Worm (Caenorhabditis elegans): Measurements from ENCODE around the gene B0416.10.

Gene B0416.10

DNA sequence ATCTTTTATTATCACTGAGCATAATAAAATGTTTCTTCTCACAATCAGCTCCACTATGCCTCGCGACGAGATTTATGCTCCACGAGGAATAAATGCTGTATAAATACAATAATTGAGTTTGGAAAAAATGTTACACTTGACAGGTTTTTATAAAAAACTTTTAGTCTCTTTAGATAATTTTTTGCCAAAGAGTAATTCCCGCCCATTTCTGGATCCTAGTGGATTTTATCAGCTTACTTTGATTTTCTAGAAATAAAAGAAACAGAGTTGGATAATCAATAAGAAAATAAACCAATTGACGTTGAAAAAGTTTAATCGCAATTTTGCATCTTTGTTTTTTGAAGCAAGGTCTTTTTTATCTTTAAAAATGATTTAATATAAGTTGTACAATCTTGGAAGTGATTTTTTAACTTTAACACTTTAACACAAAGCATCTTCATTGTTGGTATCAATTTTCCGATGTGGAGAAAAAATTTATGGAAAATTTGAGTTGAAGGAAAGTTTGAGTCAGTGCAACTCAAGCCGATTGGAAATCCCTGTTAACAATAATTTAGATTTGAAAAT lies 12.8 kb downstream of the B0416.10 start:
- TF ChIP-seq pes-1 (GFP tag; IDR thresholded peaks at IDR 0.05) (no peak), tra-4 (tag; optimal IDR thresholded peaks at IDR 0.05) (no peak), ama-1 (optimal IDR thresholded peaks at IDR 0.05) (no peak), tbx-37 (GFP tag; conservative IDR thresholded peaks at IDR 0.05) (no peak), ceh-36 (tag; optimal IDR thresholded peaks at IDR 0.05) (no peak), F13C5.2 (tag; optimal IDR thresholded peaks at IDR 0.05) (no peak), scrt-1 (GFP tag; IDR thresholded peaks at IDR 0.05) (no peak), ceh-13 (GFP tag; optimal IDR thresholded peaks at IDR 0.05) (no peak), ets-7 (tag; optimal IDR thresholded peaks at IDR 0.05) (no peak), hmg-4 (GFP tag; optimal IDR thresholded peaks at IDR 0.05) (no peak), sea-1 (GFP tag; conservative IDR thresholded peaks at IDR 0.05) (no peak), hnd-1 (tag; optimal IDR thresholded peaks at IDR 0.05) (no peak), hmbx-1 (tag; optimal IDR thresholded peaks at IDR 0.05) (no peak), aly-1 (tag; optimal IDR thresholded peaks at IDR 0.05) (no peak), flt-1 (GFP tag; IDR thresholded peaks at IDR 0.05) (no peak), B0310.2 (tag; optimal IDR thresholded peaks at IDR 0.05) (no peak)

DNA sequence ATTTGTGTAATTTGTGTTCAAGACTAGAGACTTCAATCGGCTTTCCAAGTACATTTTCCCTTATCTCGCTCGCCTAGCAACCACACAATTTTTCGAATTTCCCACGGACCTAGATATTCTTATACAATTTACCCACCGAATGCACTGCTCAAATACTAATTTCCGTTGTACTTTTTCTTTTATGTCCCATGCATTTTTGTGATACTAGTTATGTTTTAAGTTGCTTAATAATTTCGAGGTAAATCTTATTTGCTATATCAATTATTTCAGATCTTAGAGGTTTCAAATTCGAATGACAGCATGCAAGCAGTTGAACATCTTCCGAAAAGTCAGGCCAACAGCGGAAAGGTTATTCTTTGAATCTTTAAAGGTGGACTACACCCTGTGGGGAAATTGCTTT lies 14.9 kb downstream of the B0416.10 start, which contains the start of gene F18G5.1:
Gene F18G5.1 (plus strand): TSS at position 301 of the 400 bp plus-strand sequence.
- TF ChIP-seq F13C5.2 (tag; optimal IDR thresholded peaks at IDR 0.05) (no peak), B0310.2 (tag; optimal IDR thresholded peaks at IDR 0.05) (no peak), tbx-37 (GFP tag; conservative IDR thresholded peaks at IDR 0.05) (no peak), sea-1 (GFP tag; conservative IDR thresholded peaks at IDR 0.05) (no peak), hmg-4 (GFP tag; optimal IDR thresholded peaks at IDR 0.05) (no peak), ama-1 (optimal IDR thresholded peaks at IDR 0.05) (no peak), scrt-1 (GFP tag; IDR thresholded peaks at IDR 0.05) (no peak), hnd-1 (tag; optimal IDR thresholded peaks at IDR 0.05) (no peak), ets-7 (tag; optimal IDR thresholded peaks at IDR 0.05) (no peak), tbx-11 (GFP tag; IDR thresholded peaks at IDR 0.05) (no peak), flt-1 (GFP tag; IDR thresholded peaks at IDR 0.05) (no peak), hmbx-1 (tag; optimal IDR thresholded peaks at IDR 0.05) (no peak), tra-4 (tag; optimal IDR thresholded peaks at IDR 0.05) (no peak), aly-1 (tag; optimal IDR thresholded peaks at IDR 0.05) (no peak), ceh-13 (GFP tag; optimal IDR thresholded peaks at IDR 0.05) (no peak), ceh-36 (tag; optimal IDR thresholded peaks at IDR 0.05) (no peak), pes-1 (GFP tag; IDR thresholded peaks at IDR 0.05) (no peak)

DNA sequence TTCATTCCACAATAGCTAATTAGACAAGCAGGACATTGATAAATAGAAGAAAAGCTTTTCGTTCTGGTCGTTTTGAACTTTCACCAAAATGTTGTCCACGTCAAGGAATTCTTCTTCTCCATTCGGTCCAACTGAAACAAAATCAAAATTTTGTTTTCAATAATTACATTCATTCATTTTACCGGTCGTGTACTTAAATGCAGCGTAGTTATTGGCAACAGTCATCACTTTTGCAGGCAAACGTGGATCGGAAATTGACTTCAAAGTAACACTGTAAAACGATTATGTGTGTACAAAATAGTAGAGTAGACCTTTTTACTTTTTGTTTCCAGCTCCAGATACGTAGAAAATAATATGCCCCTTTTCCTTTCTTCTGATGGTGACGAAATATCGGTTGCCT lies 18.5 kb downstream of the B0416.10 start:
- TF ChIP-seq hnd-1 (tag; optimal IDR thresholded peaks at IDR 0.05) (no peak), ama-1 (optimal IDR thresholded peaks at IDR 0.05) (no peak), ceh-13 (GFP tag; optimal IDR thresholded peaks at IDR 0.05) (no peak), F13C5.2 (tag; optimal IDR thresholded peaks at IDR 0.05) (no peak), ceh-36 (tag; optimal IDR thresholded peaks at IDR 0.05) (no peak), ets-7 (tag; optimal IDR thresholded peaks at IDR 0.05) (no peak), hmbx-1 (tag; optimal IDR thresholded peaks at IDR 0.05) (no peak)

DNA sequence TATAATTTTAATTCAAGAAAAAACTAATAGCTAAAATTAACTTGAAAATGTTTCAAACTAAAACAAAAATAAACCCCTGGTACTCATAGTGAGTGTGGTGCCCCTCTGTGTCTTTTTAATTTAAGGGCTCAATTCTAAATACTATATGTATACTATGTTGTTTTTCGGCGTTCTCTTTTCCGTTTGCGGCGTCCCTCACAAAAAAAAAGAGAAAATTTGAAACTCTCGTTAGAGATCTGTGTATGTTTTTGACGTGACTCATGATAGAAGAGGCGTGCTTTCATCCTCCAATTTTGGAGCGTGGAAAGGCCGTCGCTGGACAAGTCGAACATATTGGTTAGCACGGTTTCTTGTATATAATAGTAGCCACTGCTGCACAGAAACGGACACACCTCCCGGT lies 23.0 kb downstream of the B0416.10 start, which contains the start of gene pes-8:
Gene pes-8 (plus strand): TSS at position 301 of the 400 bp plus-strand sequence.
- TF ChIP-seq flt-1 (GFP tag; IDR thresholded peaks at IDR 0.05) (no peak), sea-1 (GFP tag; conservative IDR thresholded peaks at IDR 0.05) (no peak), hmbx-1 (tag; optimal IDR thresholded peaks at IDR 0.05) (no peak), ceh-36 (tag; optimal IDR thresholded peaks at IDR 0.05) (no peak), scrt-1 (GFP tag; IDR thresholded peaks at IDR 0.05) (no peak), ceh-13 (GFP tag; optimal IDR thresholded peaks at IDR 0.05) (no peak), B0310.2 (tag; optimal IDR thresholded peaks at IDR 0.05) (no peak), ama-1 (optimal IDR thresholded peaks at IDR 0.05) (no peak), tbx-11 (GFP tag; IDR thresholded peaks at IDR 0.05) (no peak), hmg-4 (GFP tag; optimal IDR thresholded peaks at IDR 0.05) (no peak), aly-1 (tag; optimal IDR thresholded peaks at IDR 0.05) (no peak), F13C5.2 (tag; optimal IDR thresholded peaks at IDR 0.05) (no peak), tbx-37 (GFP tag; conservative IDR thresholded peaks at IDR 0.05) (no peak), pes-1 (GFP tag; IDR thresholded peaks at IDR 0.05) (no peak), ets-7 (tag; optimal IDR thresholded peaks at IDR 0.05) (no peak)

DNA sequence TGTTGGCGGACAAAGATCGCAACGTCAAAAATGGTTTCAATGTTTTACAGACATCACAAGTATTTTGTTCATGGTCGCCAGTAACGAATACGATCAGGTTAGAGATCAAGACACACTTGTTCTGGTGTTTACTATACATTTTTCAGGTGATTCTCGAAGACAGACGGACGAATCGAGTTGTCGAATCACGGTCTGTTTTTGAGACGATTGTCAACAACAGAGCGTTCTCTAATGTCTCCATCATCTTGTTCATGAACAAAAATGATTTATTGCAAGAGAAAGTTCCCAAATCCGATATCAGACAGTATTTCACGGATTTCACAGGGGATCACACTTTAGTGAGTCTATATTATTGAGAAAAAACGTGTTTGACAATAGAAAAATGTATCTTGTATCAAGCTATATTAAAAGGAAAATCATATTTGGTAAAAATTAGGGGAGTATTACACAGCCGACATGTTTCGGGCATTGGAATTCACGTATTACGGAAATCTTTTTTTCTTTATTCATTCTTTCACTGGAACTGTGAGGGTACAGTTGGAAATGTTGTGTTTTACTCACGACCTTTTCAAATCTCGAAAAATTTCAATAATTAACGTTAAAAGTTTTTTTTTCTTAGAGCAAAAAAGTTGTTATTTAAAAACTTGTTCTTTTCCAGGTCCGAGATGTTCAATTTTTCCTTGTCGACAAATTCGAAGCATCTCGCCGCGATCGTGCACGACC lies 26.2 kb downstream of the B0416.10 start:
- no peak for TF ChIP-seq F13C5.2 (tag; optimal IDR thresholded peaks at IDR 0.05)
- no peak for TF ChIP-seq ama-1 (optimal IDR thresholded peaks at IDR 0.05)
- no peak for TF ChIP-seq pes-1 (GFP tag; IDR thresholded peaks at IDR 0.05)
- no peak for TF ChIP-seq ceh-13 (GFP tag; optimal IDR thresholded peaks at IDR 0.05)
- no peak for TF ChIP-seq B0310.2 (tag; optimal IDR thresholded peaks at IDR 0.05)

DNA sequence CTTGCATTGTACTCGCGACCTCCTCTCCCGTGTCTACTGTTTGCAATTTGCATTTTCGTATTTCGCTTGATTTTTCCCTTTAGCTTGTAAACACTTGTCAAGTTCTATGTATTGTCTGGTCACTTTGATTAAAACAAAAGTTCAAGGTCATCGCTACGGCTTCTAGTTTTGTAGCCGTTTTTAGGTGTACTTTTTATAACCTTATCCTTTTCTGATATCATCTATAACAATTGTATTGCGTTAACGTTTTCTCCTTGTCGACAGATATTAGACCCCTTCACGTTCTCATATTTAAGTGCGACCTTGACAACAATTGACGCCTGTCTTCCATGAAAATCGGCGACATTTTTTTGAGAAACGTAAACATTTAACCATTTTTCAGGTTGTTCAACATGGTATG lies 27.8 kb downstream of the B0416.10 start:
- TF ChIP-seq ceh-13 (GFP tag; optimal IDR thresholded peaks at IDR 0.05) (no peak), ets-7 (tag; optimal IDR thresholded peaks at IDR 0.05) (no peak), hmbx-1 (tag; optimal IDR thresholded peaks at IDR 0.05) (no peak), aly-1 (tag; optimal IDR thresholded peaks at IDR 0.05) (no peak), tra-4 (tag; optimal IDR thresholded peaks at IDR 0.05) (no peak), hmg-4 (GFP tag; optimal IDR thresholded peaks at IDR 0.05) (no peak), sea-1 (GFP tag; conservative IDR thresholded peaks at IDR 0.05) (no peak), ceh-36 (tag; optimal IDR thresholded peaks at IDR 0.05) (no peak), B0310.2 (tag; optimal IDR thresholded peaks at IDR 0.05) (no peak)

DNA sequence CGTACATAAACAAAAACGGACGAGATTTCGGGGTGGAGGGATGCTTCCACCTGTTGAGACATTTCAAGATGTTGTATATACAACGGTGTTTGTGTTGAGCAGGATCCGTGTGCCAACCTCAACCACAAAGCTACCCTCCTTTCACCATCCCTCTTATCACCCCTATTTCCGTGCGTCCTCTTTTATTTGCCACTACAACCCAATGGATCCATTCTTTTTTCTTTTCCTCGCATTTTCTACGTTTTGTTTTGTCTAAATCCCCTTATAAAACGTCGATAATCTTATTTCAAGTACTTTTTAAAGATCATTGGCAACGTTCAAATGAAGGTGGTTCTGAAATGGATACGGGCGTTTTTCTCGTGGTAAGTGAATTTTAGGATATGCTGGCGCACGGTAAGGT lies 31.2 kb downstream of the B0416.10 start, which contains the start of gene gpa-12:
Gene gpa-12 (plus strand): TSS at position 301 of the 400 bp plus-strand sequence.
- TF ChIP-seq tbx-37 (GFP tag; conservative IDR thresholded peaks at IDR 0.05) (no peak), hmbx-1 (tag; optimal IDR thresholded peaks at IDR 0.05) (no peak), aly-1 (tag; optimal IDR thresholded peaks at IDR 0.05) (no peak), ceh-13 (GFP tag; optimal IDR thresholded peaks at IDR 0.05) (no peak), ets-7 (tag; optimal IDR thresholded peaks at IDR 0.05) (no peak), flt-1 (GFP tag; IDR thresholded peaks at IDR 0.05) (no peak), hmg-4 (GFP tag; optimal IDR thresholded peaks at IDR 0.05) (no peak), tra-4 (tag; optimal IDR thresholded peaks at IDR 0.05) (no peak), hnd-1 (tag; optimal IDR thresholded peaks at IDR 0.05) (no peak), tbx-11 (GFP tag; IDR thresholded peaks at IDR 0.05) (no peak), ama-1 (optimal IDR thresholded peaks at IDR 0.05) (no peak), scrt-1 (GFP tag; IDR thresholded peaks at IDR 0.05) (no peak), B0310.2 (tag; optimal IDR thresholded peaks at IDR 0.05) (no peak), pes-1 (GFP tag; IDR thresholded peaks at IDR 0.05) (no peak)
